Worm (Caenorhabditis elegans) whole organism, early embryonic: ENCODE data around the gene T04B2.3.
"Not testable (repeated sequence)": the region's sequence is repeated elsewhere in the genome, so short reads cannot be mapped to it uniquely, and the experiment has no call there.

Source experiments
- B0310.2 ChIP-seq: sonication (generic microtip); optimal IDR thresholded peaks from 2 replicates; lab custom pipeline; 2016; ENCODE audit warnings: mild to moderate bottlenecking, missing genetic modification characterization, missing compliant biosample characterization
- F13C5.2 ChIP-seq: sonication (generic microtip); optimal IDR thresholded peaks from 2 replicates; lab custom pipeline; 2017; ENCODE audit warnings: mild to moderate bottlenecking, missing genetic modification characterization, inconsistent platforms, missing compliant biosample characterization
- aly-1 ChIP-seq: sonication (generic microtip); optimal IDR thresholded peaks from 2 replicates; lab custom pipeline; 2016; ENCODE audit warnings: missing genetic modification characterization, missing compliant biosample characterization
- ama-1 ChIP-seq: fragments of 150-350 bp; optimal IDR thresholded peaks from 2 replicates; lab custom pipeline; 2014
- ceh-13 ChIP-seq: fragments of 200-800 bp; sonication (Bioruptor generic); optimal IDR thresholded peaks from 2 replicates; lab custom pipeline; 2018; ENCODE audit warnings: mild to moderate bottlenecking, missing genetic modification characterization, missing compliant biosample characterization
- ceh-36 ChIP-seq: sonication (generic microtip); optimal IDR thresholded peaks from 2 replicates; lab custom pipeline; 2016; ENCODE audit warnings: missing genetic modification characterization, inconsistent platforms, missing compliant biosample characterization
- ets-7 ChIP-seq: sonication (generic microtip); optimal IDR thresholded peaks from 2 replicates; lab custom pipeline; 2016; ENCODE audit warnings: missing genotype, missing genetic modification characterization, missing compliant biosample characterization
- flt-1 ChIP-seq: fragments of 200-800 bp; sonication (Bioruptor generic); IDR thresholded peaks from 2 replicates; pipeline ENCODE4 v1.3.6; 2022; ENCODE audit warnings: missing genetic modification characterization, missing compliant biosample characterization
- hmbx-1 ChIP-seq: sonication (generic microtip); optimal IDR thresholded peaks from 2 replicates; lab custom pipeline; 2016; ENCODE audit warnings: mild to moderate bottlenecking, missing genetic modification characterization, missing compliant biosample characterization
- hmg-4 ChIP-seq: fragments of 200-800 bp; sonication (Bioruptor generic); optimal IDR thresholded peaks from 2 replicates; lab custom pipeline; 2018; ENCODE audit warnings: mild to moderate bottlenecking, missing genetic modification characterization, missing compliant biosample characterization
- hnd-1 ChIP-seq: sonication (generic microtip); optimal IDR thresholded peaks from 2 replicates; lab custom pipeline; 2016; ENCODE audit warnings: missing genetic modification characterization, missing compliant biosample characterization
- pes-1 ChIP-seq: fragments of 200-800 bp; sonication (Bioruptor generic); IDR thresholded peaks from 2 replicates; pipeline ENCODE4 v1.3.6; 2022; ENCODE audit warnings: missing genetic modification reagents, missing genetic modification characterization, missing compliant biosample characterization
- scrt-1 ChIP-seq: fragments of 200-800 bp; sonication (Bioruptor generic); IDR thresholded peaks from 2 replicates; pipeline ENCODE4 v1.3.6; 2022; ENCODE audit warnings: missing genetic modification characterization, missing compliant biosample characterization
- sea-1 ChIP-seq: fragments of 200-800 bp; sonication (Bioruptor generic); conservative IDR thresholded peaks from 2 replicates; pipeline ENCODE4 v1.3.6; 2022; ENCODE audit warnings: missing genetic modification characterization, missing compliant biosample characterization
- tbx-11 ChIP-seq: fragments of 200-800 bp; sonication (Bioruptor generic); IDR thresholded peaks from 2 replicates; pipeline ENCODE4 v1.3.6; 2022; ENCODE audit warnings: missing genetic modification characterization, missing compliant biosample characterization
- tbx-37 ChIP-seq: fragments of 200-800 bp; sonication (Bioruptor generic); conservative IDR thresholded peaks from 2 replicates; pipeline ENCODE4 v1.3.6; 2022; ENCODE audit warnings: missing genetic modification reagents, missing genetic modification characterization, missing compliant biosample characterization
- tra-4 ChIP-seq: sonication (generic microtip); optimal IDR thresholded peaks from 2 replicates; lab custom pipeline; 2017; ENCODE audit warnings: missing genetic modification characterization, missing compliant biosample characterization

The T04B2.3 gene

ce11 chrIV:10016977-10017376, 30.2 kb upstream of the T04B2.3 start, which contains the start of gene ent-7:
TSS of gene ent-7 (plus strand) at chrIV:10017277.
- TF ChIP-seq F13C5.2 (no peak), hmbx-1 (tag; lab: Kevin White, UChicago) (no peak), hmg-4 (GFP tag; lab: Kevin White, UChicago) (no peak), aly-1 (tag; lab: Kevin White, UChicago) (no peak)

ce11 chrIV:10017633-10018032, 29.6 kb upstream of the T04B2.3 start, which contains the start of gene F44D12.2:
TSS of gene F44D12.2 (minus strand) at chrIV:10017733.
- TF ChIP-seq flt-1 = no peak
- TF ChIP-seq ceh-36 = no peak
- TF ChIP-seq ama-1 (lab: Kevin White, UChicago) = no peak
- TF ChIP-seq hmbx-1 (tag; lab: Kevin White, UChicago) = no peak
- no peak for TF ChIP-seq B0310.2 (tag; lab: Kevin White, UChicago)
- no peak for TF ChIP-seq hmg-4 (GFP tag; lab: Kevin White, UChicago)
- TF ChIP-seq tra-4 (tag; lab: Kevin White, UChicago) = no peak
- TF ChIP-seq sea-1 = no peak
- no peak for TF ChIP-seq ets-7 (tag; lab: Kevin White, UChicago)
- TF ChIP-seq pes-1 = no peak
- no peak for TF ChIP-seq hnd-1
- no peak for TF ChIP-seq tbx-37 (GFP tag; lab: Robert Waterston, UW)

ce11 chrIV:10021283-10021682, 25.9 kb upstream of the T04B2.3 start, which contains the start of gene F44D12.19:
TSS of gene F44D12.19 (plus strand) at chrIV:10021583.
- TF ChIP-seq ama-1 (lab: Kevin White, UChicago) (no peak), tbx-37 (GFP tag; lab: Robert Waterston, UW) (no peak), sea-1 (no peak), ets-7 (tag; lab: Kevin White, UChicago) (no peak), ceh-36 (no peak), tra-4 (tag; lab: Kevin White, UChicago) (no peak), F13C5.2 (no peak), hmbx-1 (tag; lab: Kevin White, UChicago) (no peak), B0310.2 (tag; lab: Kevin White, UChicago) (no peak), hnd-1 (no peak), pes-1 (no peak), scrt-1 (GFP tag; lab: Robert Waterston, UW) (no peak)

- TF ChIP-seq ets-7 (tag; lab: Kevin White, UChicago) = no peak
- no peak for TF ChIP-seq tbx-11
- no peak for TF ChIP-seq F13C5.2
- TF ChIP-seq B0310.2 (tag; lab: Kevin White, UChicago) = no peak
- no peak for TF ChIP-seq hnd-1
- no peak for TF ChIP-seq aly-1 (tag; lab: Kevin White, UChicago)
- no peak for TF ChIP-seq ceh-13 (GFP tag; lab: Kevin White, UChicago)
- no peak for TF ChIP-seq tbx-37 (GFP tag; lab: Robert Waterston, UW)
- no peak for TF ChIP-seq flt-1
- TF ChIP-seq hmg-4 (GFP tag; lab: Kevin White, UChicago) = no peak
Measured at ce11 chrIV:10022991-10023390, 24.2 kb upstream of the T04B2.3 start, which contains the start of gene F44D12.8. TSS of gene F44D12.8 (plus strand) at chrIV:10023291.

- no peak for TF ChIP-seq ets-7 (tag; lab: Kevin White, UChicago)
- TF ChIP-seq hmg-4 (GFP tag; lab: Kevin White, UChicago) = no peak
- no peak for TF ChIP-seq ceh-13 (GFP tag; lab: Kevin White, UChicago)
- no peak for TF ChIP-seq flt-1
- no peak for TF ChIP-seq tra-4 (tag; lab: Kevin White, UChicago)
- no peak for TF ChIP-seq sea-1
- no peak for TF ChIP-seq hmbx-1 (tag; lab: Kevin White, UChicago)
- TF ChIP-seq F13C5.2 = no peak
- TF ChIP-seq pes-1 = no peak
- TF ChIP-seq ama-1 (lab: Kevin White, UChicago) = no peak
- TF ChIP-seq tbx-11 = no peak
- TF ChIP-seq B0310.2 (tag; lab: Kevin White, UChicago) = no peak
- no peak for TF ChIP-seq aly-1 (tag; lab: Kevin White, UChicago)
- TF ChIP-seq tbx-37 (GFP tag; lab: Robert Waterston, UW) = no peak
- no peak for TF ChIP-seq scrt-1 (GFP tag; lab: Robert Waterston, UW)
- no peak for TF ChIP-seq ceh-36
- no peak for TF ChIP-seq hnd-1
Measured at ce11 chrIV:10026129-10026528, 21.1 kb upstream of the T04B2.3 start.

- TF ChIP-seq B0310.2 (tag; lab: Kevin White, UChicago) (no peak), ama-1 (lab: Kevin White, UChicago) (no peak), tbx-37 (GFP tag; lab: Robert Waterston, UW) (no peak), hnd-1 (no peak), tra-4 (tag; lab: Kevin White, UChicago) (no peak), hmg-4 (GFP tag; lab: Kevin White, UChicago) (no peak)
Measured at ce11 chrIV:10027566-10027965, 19.6 kb upstream of the T04B2.3 start, which contains the start of gene gipc-2. TSS of gene gipc-2 (minus strand) at chrIV:10027666.

ce11 chrIV:10028779-10029178, 18.4 kb upstream of the T04B2.3 start, which contains the start of the genes F44D12.16 and msd-2:
TSS of gene F44D12.16 (plus strand) at chrIV:10029079.
TSS of gene msd-2 (plus strand) at chrIV:10029083.
- TF ChIP-seq B0310.2 (tag; lab: Kevin White, UChicago); tbx-37 (GFP tag; lab: Robert Waterston, UW); F13C5.2: not testable (repeated sequence)

ce11 chrIV:10033053-10033452, 14.2 kb upstream of the T04B2.3 start, which contains the start of gene F44D12.6:
TSS of gene F44D12.6 (plus strand) at chrIV:10033353.
- TF ChIP-seq hnd-1 = no peak
- no peak for TF ChIP-seq scrt-1 (GFP tag; lab: Robert Waterston, UW)
- no peak for TF ChIP-seq ama-1 (lab: Kevin White, UChicago)
- no peak for TF ChIP-seq hmbx-1 (tag; lab: Kevin White, UChicago)
- TF ChIP-seq F13C5.2 = no peak
- TF ChIP-seq sea-1 = no peak
- no peak for TF ChIP-seq B0310.2 (tag; lab: Kevin White, UChicago)
- no peak for TF ChIP-seq ets-7 (tag; lab: Kevin White, UChicago)
